Worm (Caenorhabditis elegans): ENCODE measurements around the gene C26B9.6.

ce11 chrX:5377307-5377706 is 42.0 kb upstream of the C26B9.6 start, which contains the start of gene sek-5:
- no peak for TF ChIP-seq W03F9.2 (tag; optimal IDR thresholded peaks at IDR 0.05)
- TF ChIP-seq him-1 (tag; optimal IDR thresholded peaks at IDR 0.05): no peak

All from whole organism, L4/young adult.